Worm (Caenorhabditis elegans) whole organism, early embryonic: ENCODE results near the gene dnj-19.
"Not testable (repeated sequence)": the region's sequence is repeated elsewhere in the genome, so short reads cannot be mapped to it uniquely, and the experiment has no call there.

Experiments used
- B0310.2 ChIP-seq: sonication (generic microtip); optimal IDR thresholded peaks from 2 replicates; lab custom pipeline; 2016; ENCODE audit warnings: mild to moderate bottlenecking, missing genetic modification characterization, missing compliant biosample characterization
- F13C5.2 ChIP-seq: sonication (generic microtip); optimal IDR thresholded peaks from 2 replicates; lab custom pipeline; 2017; ENCODE audit warnings: mild to moderate bottlenecking, missing genetic modification characterization, inconsistent platforms, missing compliant biosample characterization
- aly-1 ChIP-seq: sonication (generic microtip); optimal IDR thresholded peaks from 2 replicates; lab custom pipeline; 2016; ENCODE audit warnings: missing genetic modification characterization, missing compliant biosample characterization
- ama-1 ChIP-seq: fragments of 150-350 bp; optimal IDR thresholded peaks from 2 replicates; lab custom pipeline; 2014
- ceh-13 ChIP-seq: fragments of 200-800 bp; sonication (Bioruptor generic); optimal IDR thresholded peaks from 2 replicates; lab custom pipeline; 2018; ENCODE audit warnings: mild to moderate bottlenecking, missing genetic modification characterization, missing compliant biosample characterization
- ceh-36 ChIP-seq: sonication (generic microtip); optimal IDR thresholded peaks from 2 replicates; lab custom pipeline; 2016; ENCODE audit warnings: missing genetic modification characterization, inconsistent platforms, missing compliant biosample characterization
- ets-7 ChIP-seq: sonication (generic microtip); optimal IDR thresholded peaks from 2 replicates; lab custom pipeline; 2016; ENCODE audit warnings: missing genotype, missing genetic modification characterization, missing compliant biosample characterization
- flt-1 ChIP-seq: fragments of 200-800 bp; sonication (Bioruptor generic); IDR thresholded peaks from 2 replicates; pipeline ENCODE4 v1.3.6; 2022; ENCODE audit warnings: missing genetic modification characterization, missing compliant biosample characterization
- hmbx-1 ChIP-seq: sonication (generic microtip); optimal IDR thresholded peaks from 2 replicates; lab custom pipeline; 2016; ENCODE audit warnings: mild to moderate bottlenecking, missing genetic modification characterization, missing compliant biosample characterization
- hmg-4 ChIP-seq: fragments of 200-800 bp; sonication (Bioruptor generic); optimal IDR thresholded peaks from 2 replicates; lab custom pipeline; 2018; ENCODE audit warnings: mild to moderate bottlenecking, missing genetic modification characterization, missing compliant biosample characterization
- hnd-1 ChIP-seq: sonication (generic microtip); optimal IDR thresholded peaks from 2 replicates; lab custom pipeline; 2016; ENCODE audit warnings: missing genetic modification characterization, missing compliant biosample characterization
- pes-1 ChIP-seq: fragments of 200-800 bp; sonication (Bioruptor generic); IDR thresholded peaks from 2 replicates; pipeline ENCODE4 v1.3.6; 2022; ENCODE audit warnings: missing genetic modification reagents, missing genetic modification characterization, missing compliant biosample characterization
- scrt-1 ChIP-seq: fragments of 200-800 bp; sonication (Bioruptor generic); IDR thresholded peaks from 2 replicates; pipeline ENCODE4 v1.3.6; 2022; ENCODE audit warnings: missing genetic modification characterization, missing compliant biosample characterization
- sea-1 ChIP-seq: fragments of 200-800 bp; sonication (Bioruptor generic); conservative IDR thresholded peaks from 2 replicates; pipeline ENCODE4 v1.3.6; 2022; ENCODE audit warnings: missing genetic modification characterization, missing compliant biosample characterization
- tbx-11 ChIP-seq: fragments of 200-800 bp; sonication (Bioruptor generic); IDR thresholded peaks from 2 replicates; pipeline ENCODE4 v1.3.6; 2022; ENCODE audit warnings: missing genetic modification characterization, missing compliant biosample characterization
- tbx-37 ChIP-seq: fragments of 200-800 bp; sonication (Bioruptor generic); conservative IDR thresholded peaks from 2 replicates; pipeline ENCODE4 v1.3.6; 2022; ENCODE audit warnings: missing genetic modification reagents, missing genetic modification characterization, missing compliant biosample characterization
- tra-4 ChIP-seq: sonication (generic microtip); optimal IDR thresholded peaks from 2 replicates; lab custom pipeline; 2017; ENCODE audit warnings: missing genetic modification characterization, missing compliant biosample characterization

Gene dnj-19

DNA sequence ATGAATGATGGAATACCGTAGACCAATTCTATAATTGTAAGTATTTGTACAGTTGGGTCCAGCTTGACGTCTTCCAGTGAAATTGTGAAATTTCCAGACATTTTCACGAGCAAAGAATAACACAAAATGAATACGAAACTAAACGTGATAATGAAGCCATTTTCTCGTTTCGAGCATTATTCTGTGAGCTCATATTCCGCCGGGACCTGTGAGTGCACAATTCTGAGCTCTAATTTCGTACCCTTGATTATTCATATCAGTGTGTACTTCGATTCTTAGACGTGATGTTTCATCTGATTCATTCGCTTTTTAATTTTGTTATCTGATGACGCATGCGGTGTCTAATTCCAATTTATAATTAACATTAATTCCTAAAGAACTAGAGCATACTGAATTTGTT, 22.3 kb downstream of the dnj-19 start, which contains the start of gene srg-66:
Gene srg-66, minus strand, starts transcription at position 101 of the 400 bp plus-strand sequence.
- TF ChIP-seq sea-1 = no peak

DNA sequence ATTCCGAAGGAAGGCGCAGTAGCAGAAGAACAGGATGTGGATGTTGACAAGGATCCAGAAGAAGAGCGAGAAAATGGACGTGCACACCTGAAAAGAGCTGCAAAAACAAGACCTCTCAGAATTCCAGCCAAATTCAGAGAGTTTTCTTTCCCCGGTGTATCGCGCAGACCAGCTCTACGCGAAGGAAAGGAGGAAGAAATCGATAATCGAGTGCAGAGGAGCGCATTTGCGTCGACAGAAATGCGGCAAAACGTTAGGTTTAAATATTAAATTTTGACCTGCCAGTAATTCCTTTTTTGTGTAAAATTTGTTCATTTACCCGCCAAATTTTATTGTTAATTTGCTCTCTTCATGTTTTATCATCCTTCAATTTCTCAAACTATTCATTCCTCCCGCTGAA, 26.9 kb downstream of the dnj-19 start:
- TF ChIP-seq flt-1 (GFP tag; lab: Robert Waterston, UW) (no peak), B0310.2 (no peak), tbx-37 (GFP tag; lab: Robert Waterston, UW) (no peak), sea-1 (no peak), tra-4 (tag; lab: Kevin White, UChicago) (no peak), ama-1 (lab: Kevin White, UChicago) (no peak), ceh-13 (GFP tag; lab: Kevin White, UChicago) (no peak), tbx-11 (GFP tag; lab: Robert Waterston, UW) (no peak), hmbx-1 (tag; lab: Kevin White, UChicago) (no peak), ets-7 (tag; lab: Kevin White, UChicago) (no peak), hnd-1 (tag; lab: Kevin White, UChicago) (no peak), aly-1 (tag; lab: Kevin White, UChicago) (no peak), pes-1 (GFP tag; lab: Robert Waterston, UW) (no peak), ceh-36 (tag; lab: Kevin White, UChicago) (no peak), F13C5.2 (tag; lab: Kevin White, UChicago) (no peak), scrt-1 (GFP tag; lab: Robert Waterston, UW) (no peak)

DNA sequence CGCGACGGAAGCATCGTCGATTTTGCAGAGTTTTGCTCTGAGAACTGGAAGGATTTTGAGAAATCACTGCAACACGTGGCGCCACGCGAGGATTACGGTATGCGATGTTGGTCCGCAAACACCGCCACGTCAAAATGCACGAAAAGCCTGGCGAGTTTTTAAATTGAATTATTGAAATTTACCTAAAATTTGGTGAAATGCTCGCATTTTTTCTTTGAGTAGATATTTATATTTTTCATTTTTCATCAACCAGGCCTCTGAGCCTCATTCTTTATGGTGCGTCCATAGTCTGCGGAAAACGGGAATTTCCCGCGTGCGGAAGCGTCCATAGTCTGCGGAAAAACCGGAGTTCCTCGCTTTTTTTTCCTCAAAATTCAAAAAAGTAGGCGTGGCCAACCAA, 33.7 kb downstream of the dnj-19 start, which contains the start of gene ZC317.7:
Gene ZC317.7, minus strand, starts transcription at position 101 of the 400 bp plus-strand sequence.
- TF ChIP-seq flt-1 (GFP tag; lab: Robert Waterston, UW); hnd-1 (tag; lab: Kevin White, UChicago); tbx-11 (GFP tag; lab: Robert Waterston, UW): not testable (repeated sequence)

DNA sequence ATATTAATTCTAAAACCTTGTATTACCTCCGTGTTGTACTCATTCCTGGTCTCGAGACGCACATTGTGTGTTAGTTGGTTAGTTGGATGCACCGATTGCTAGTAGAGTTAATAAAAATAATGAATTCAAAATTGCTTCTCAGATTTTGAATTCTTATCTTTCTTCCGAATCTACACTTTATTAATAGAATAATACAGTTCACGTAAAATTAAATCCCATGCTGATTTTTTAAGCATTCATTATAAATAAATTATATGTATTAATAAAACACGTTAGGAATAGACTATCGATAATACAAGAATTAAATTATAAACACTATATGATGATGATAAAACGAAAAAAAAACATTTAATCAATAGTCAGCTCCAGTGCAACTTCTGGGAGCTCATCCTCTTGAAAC, 36.2 kb downstream of the dnj-19 start, which contains the start of gene ZC317.6:
Gene ZC317.6, minus strand, starts transcription at position 101 of the 400 bp plus-strand sequence.
- not testable (repeated sequence) for TF ChIP-seq B0310.2; ama-1 (lab: Kevin White, UChicago); hnd-1 (tag; lab: Kevin White, UChicago)

DNA sequence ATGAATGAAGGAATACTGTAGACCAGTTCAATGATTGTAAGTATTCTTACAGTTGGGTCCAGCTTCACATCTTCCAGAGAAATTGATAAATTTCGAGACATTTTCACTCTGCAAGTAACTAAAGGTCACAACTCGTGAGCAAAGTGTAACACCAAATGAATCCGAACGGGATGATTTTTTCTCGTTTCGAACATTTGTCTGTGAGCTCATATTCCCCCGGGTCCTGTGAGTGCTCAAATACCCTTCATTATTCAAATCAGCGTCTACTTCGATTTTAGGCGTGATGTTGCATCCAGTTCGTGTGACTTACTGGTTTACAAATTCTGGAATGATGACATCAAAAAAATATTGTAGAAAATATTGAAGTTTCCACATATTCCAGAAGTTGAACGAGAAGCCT, 39.3 kb downstream of the dnj-19 start, which contains the start of gene srg-68:
Gene srg-68, minus strand, starts transcription at position 101 of the 400 bp plus-strand sequence.
- TF ChIP-seq ama-1 (lab: Kevin White, UChicago) = no peak
- no peak for TF ChIP-seq flt-1 (GFP tag; lab: Robert Waterston, UW)
- no peak for TF ChIP-seq ceh-36 (tag; lab: Kevin White, UChicago)
- no peak for TF ChIP-seq pes-1 (GFP tag; lab: Robert Waterston, UW)
- TF ChIP-seq ets-7 (tag; lab: Kevin White, UChicago) = no peak
- no peak for TF ChIP-seq ceh-13 (GFP tag; lab: Kevin White, UChicago)
- TF ChIP-seq hmg-4 (GFP tag; lab: Kevin White, UChicago) = no peak

DNA sequence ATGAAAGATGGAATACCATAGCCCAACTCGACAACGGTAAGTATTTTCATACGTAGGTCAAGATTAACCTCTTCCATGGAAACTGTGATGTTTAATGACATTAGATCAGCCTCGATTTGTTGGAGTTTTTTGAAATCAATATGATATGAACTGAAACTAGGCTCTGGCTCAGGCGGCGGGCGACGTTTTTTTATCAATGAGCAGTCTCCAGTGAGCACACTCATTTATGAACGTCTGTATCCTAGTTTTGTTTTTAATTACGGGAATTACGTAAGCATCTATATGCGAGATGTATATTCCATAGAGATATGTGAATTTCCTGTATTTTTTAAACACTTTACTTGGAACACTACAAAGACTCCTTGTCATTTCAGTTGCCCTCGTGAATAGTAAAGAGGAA, 41.8 kb downstream of the dnj-19 start, which contains the start of gene srg-67:
Gene srg-67, minus strand, starts transcription at position 101 of the 400 bp plus-strand sequence.
- no peak for TF ChIP-seq hmg-4 (GFP tag; lab: Kevin White, UChicago)
- no peak for TF ChIP-seq ceh-13 (GFP tag; lab: Kevin White, UChicago)
- no peak for TF ChIP-seq ama-1 (lab: Kevin White, UChicago)
- no peak for TF ChIP-seq B0310.2
- no peak for TF ChIP-seq pes-1 (GFP tag; lab: Robert Waterston, UW)
- TF ChIP-seq F13C5.2 (tag; lab: Kevin White, UChicago) = no peak
- TF ChIP-seq hmbx-1 (tag; lab: Kevin White, UChicago) = no peak

DNA sequence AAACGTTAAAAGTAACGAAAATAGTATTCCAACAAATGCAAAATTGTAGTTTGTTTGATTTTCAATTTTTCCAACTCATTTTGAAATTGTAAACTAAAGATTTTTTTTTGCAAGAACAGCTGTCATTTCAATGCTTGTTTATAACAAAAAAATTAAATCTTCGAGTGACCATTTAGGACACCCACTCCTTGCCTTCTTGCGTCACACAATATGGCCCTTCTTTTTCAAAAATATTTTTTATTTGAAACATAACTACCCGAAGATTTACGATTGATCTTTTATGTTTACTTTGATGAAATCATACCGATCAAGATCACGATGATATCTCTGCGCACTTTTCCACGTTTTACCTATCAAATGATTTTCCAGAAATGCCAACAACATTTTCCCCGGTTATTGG, 44.9 kb downstream of the dnj-19 start, which contains the start of gene ZC317.2:
Gene ZC317.2, plus strand, starts transcription at position 301 of the 400 bp plus-strand sequence.
- TF ChIP-seq sea-1 (no peak), tra-4 (tag; lab: Kevin White, UChicago) (no peak), hmg-4 (GFP tag; lab: Kevin White, UChicago) (no peak), hnd-1 (tag; lab: Kevin White, UChicago) (no peak), F13C5.2 (tag; lab: Kevin White, UChicago) (no peak), scrt-1 (GFP tag; lab: Robert Waterston, UW) (no peak), tbx-37 (GFP tag; lab: Robert Waterston, UW) (no peak), ets-7 (tag; lab: Kevin White, UChicago) (no peak), hmbx-1 (tag; lab: Kevin White, UChicago) (no peak), flt-1 (GFP tag; lab: Robert Waterston, UW) (no peak), ceh-36 (tag; lab: Kevin White, UChicago) (no peak), B0310.2 (no peak), ceh-13 (GFP tag; lab: Kevin White, UChicago) (no peak), pes-1 (GFP tag; lab: Robert Waterston, UW) (no peak), ama-1 (lab: Kevin White, UChicago) (no peak), aly-1 (tag; lab: Kevin White, UChicago) (no peak)

DNA sequence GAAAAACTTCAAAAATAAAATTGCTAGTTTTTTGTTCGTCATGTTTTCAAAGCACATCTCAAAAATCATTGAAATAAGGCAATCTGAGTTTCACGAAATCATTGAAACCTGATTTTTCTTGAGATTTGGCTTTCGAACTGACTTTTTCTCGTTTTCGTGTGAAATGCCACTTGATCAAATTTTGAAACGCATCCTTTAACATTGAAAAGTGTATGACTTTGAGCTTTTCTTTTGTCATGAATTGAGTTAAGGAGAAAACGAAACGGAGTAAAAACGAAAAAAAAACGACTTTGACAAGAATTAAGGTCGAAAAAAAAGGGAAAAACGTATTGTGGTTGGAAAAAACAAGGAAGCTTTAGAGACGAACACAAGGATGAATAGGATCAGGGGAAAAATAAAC, 49.7 kb downstream of the dnj-19 start:
- TF ChIP-seq ets-7 (tag; lab: Kevin White, UChicago) (no peak), pes-1 (GFP tag; lab: Robert Waterston, UW) (no peak), ama-1 (lab: Kevin White, UChicago) (no peak), ceh-36 (tag; lab: Kevin White, UChicago) (no peak), tbx-37 (GFP tag; lab: Robert Waterston, UW) (no peak), scrt-1 (GFP tag; lab: Robert Waterston, UW) (no peak), hnd-1 (tag; lab: Kevin White, UChicago) (no peak), F13C5.2 (tag; lab: Kevin White, UChicago) (no peak), sea-1 (no peak), ceh-13 (GFP tag; lab: Kevin White, UChicago) (no peak), hmg-4 (GFP tag; lab: Kevin White, UChicago) (no peak), aly-1 (tag; lab: Kevin White, UChicago) (no peak), B0310.2 (no peak), tbx-11 (GFP tag; lab: Robert Waterston, UW) (no peak)
